Fruit fly (Drosophila melanogaster) whole organism, embryonic: ENCODE data around the gene inaE.

Source experiments
- Atf-2 ChIP-seq: fragments of 200-800 bp; sonication (Bioruptor generic); optimal IDR thresholded peaks from 2 replicates; lab custom pipeline; 2016; ENCODE audit warnings: missing biosample characterization, missing genetic modification characterization
- Atf6 ChIP-seq: fragments of 200-800 bp; sonication (Bioruptor generic); IDR thresholded peaks from 2 replicates; pipeline ENCODE4 v1.3.6; 2022; ENCODE audit warnings: missing biosample characterization, missing genetic modification characterization
- Blimp-1 ChIP-seq: fragments of 200-800 bp; sonication (Bioruptor generic); optimal IDR thresholded peaks from 3 replicates; lab custom pipeline; 2018; ENCODE audit warnings: missing biosample characterization, missing genetic modification characterization, mild to moderate bottlenecking, moderate library complexity, missing genetic modification reagents
- CG10209 ChIP-seq: fragments of 200-800 bp; sonication (Bioruptor generic); optimal IDR thresholded peaks from 3 replicates; lab custom pipeline; 2017; ENCODE audit warnings: missing biosample characterization, mild to moderate bottlenecking, missing genetic modification characterization, missing genetic modification reagents
- CG10431 ChIP-seq: fragments of 200-800 bp; sonication (Bioruptor generic); optimal IDR thresholded peaks from 3 replicates; lab custom pipeline; 2018; ENCODE audit warnings: missing biosample characterization, mild to moderate bottlenecking, missing genetic modification characterization
- CG10565 ChIP-seq: fragments of 200-800 bp; sonication (Bioruptor generic); optimal IDR thresholded peaks from 3 replicates; lab custom pipeline; 2016; ENCODE audit warnings: missing biosample characterization, mild to moderate bottlenecking, missing genetic modification characterization
- CG11398 ChIP-seq: fragments of 200-800 bp; sonication (Bioruptor generic); optimal IDR thresholded peaks from 2 replicates; lab custom pipeline; 2016; ENCODE audit warnings: missing biosample characterization, missing genetic modification characterization
- CG11560 ChIP-seq: fragments of 200-800 bp; sonication (Bioruptor generic); IDR thresholded peaks from 3 replicates; pipeline ENCODE4 v1.3.6; 2022; ENCODE audit warnings: missing biosample characterization, missing genetic modification characterization
- CG12391 ChIP-seq: fragments of 200-800 bp; sonication (Bioruptor generic); optimal IDR thresholded peaks from 3 replicates; lab custom pipeline; 2018; ENCODE audit warnings: missing biosample characterization, mild to moderate bottlenecking, missing genetic modification characterization, moderate library complexity
- CG12769 ChIP-seq: fragments of 200-800 bp; sonication (Bioruptor generic); optimal IDR thresholded peaks from 2 replicates; lab custom pipeline; 2019; ENCODE audit warnings: missing biosample characterization, mild to moderate bottlenecking, missing genetic modification characterization, moderate library complexity
- CG13296 ChIP-seq: fragments of 200-800 bp; sonication (Bioruptor generic); optimal IDR thresholded peaks from 3 replicates; lab custom pipeline; 2018; ENCODE audit warnings: missing biosample characterization, mild to moderate bottlenecking, missing genetic modification characterization
- CG15269 ChIP-seq: fragments of 200-800 bp; sonication (Bioruptor generic); optimal IDR thresholded peaks from 2 replicates; lab custom pipeline; 2018; ENCODE audit warnings: missing biosample characterization, mild to moderate bottlenecking, missing genetic modification characterization, moderate library complexity
- CG17361 ChIP-seq: fragments of 200-800 bp; sonication (Bioruptor generic); IDR thresholded peaks from 3 replicates; pipeline ENCODE4 v1.3.6; 2022; ENCODE audit warnings: missing biosample characterization, missing genetic modification characterization
- CG17568 ChIP-seq: fragments of 200-800 bp; sonication (Bioruptor generic); optimal IDR thresholded peaks from 2 replicates; lab custom pipeline; 2018; ENCODE audit warnings: missing biosample characterization, mild to moderate bottlenecking, missing genetic modification characterization, moderate library complexity
- CG18764 ChIP-seq: fragments of 200-800 bp; sonication (Bioruptor generic); optimal IDR thresholded peaks from 3 replicates; lab custom pipeline; 2016; ENCODE audit warnings: missing biosample characterization, missing genetic modification characterization
- CG2116 ChIP-seq: fragments of 200-800 bp; sonication (Bioruptor generic); optimal IDR thresholded peaks from 3 replicates; lab custom pipeline; 2018; ENCODE audit warnings: missing biosample characterization, mild to moderate bottlenecking, missing genetic modification characterization
- CG2712 ChIP-seq: fragments of 200-800 bp; optimal IDR thresholded peaks from 3 replicates; lab custom pipeline; 2019; ENCODE audit warnings: missing biosample characterization, mild to moderate bottlenecking, missing genetic modification characterization, moderate library complexity
- CG31441 ChIP-seq: fragments of 200-800 bp; sonication (Bioruptor generic); IDR thresholded peaks from 2 replicates; pipeline ENCODE4 v1.3.6; 2022; ENCODE audit warnings: missing biosample characterization, missing genetic modification characterization
- CG3281 ChIP-seq: fragments of 200-800 bp; sonication (Bioruptor generic); optimal IDR thresholded peaks from 3 replicates; lab custom pipeline; 2017; ENCODE audit warnings: missing biosample characterization, mild to moderate bottlenecking, missing genetic modification characterization
- CG33557 ChIP-seq: fragments of 200-800 bp; sonication (Bioruptor generic); optimal IDR thresholded peaks from 2 replicates; lab custom pipeline; 2019; ENCODE audit warnings: missing biosample characterization, mild to moderate bottlenecking, missing genetic modification characterization, moderate library complexity
- CG4404 ChIP-seq: fragments of 200-800 bp; sonication (Bioruptor generic); IDR thresholded peaks from 2 replicates; pipeline ENCODE4 v1.3.6; 2022; ENCODE audit warnings: missing biosample characterization, missing genetic modification characterization
- CG4424 ChIP-seq: fragments of 200-800 bp; sonication (Bioruptor generic); optimal IDR thresholded peaks from 3 replicates; lab custom pipeline; 2016; ENCODE audit warnings: missing biosample characterization, missing genetic modification characterization
- CG5245 ChIP-seq: fragments of 200-800 bp; sonication (Bioruptor generic); optimal IDR thresholded peaks from 3 replicates; lab custom pipeline; 2016; ENCODE audit warnings: missing biosample characterization, missing genetic modification characterization
- CG7928 ChIP-seq: fragments of 200-800 bp; sonication (Bioruptor generic); optimal IDR thresholded peaks from 2 replicates; lab custom pipeline; 2017; ENCODE audit warnings: missing biosample characterization, mild to moderate bottlenecking, missing genetic modification characterization
- CG8944 ChIP-seq: fragments of 200-800 bp; sonication (Bioruptor generic); optimal IDR thresholded peaks from 3 replicates; lab custom pipeline; 2016; ENCODE audit warnings: missing biosample characterization, missing genetic modification characterization
- D19A ChIP-seq: fragments of 200-800 bp; optimal IDR thresholded peaks from 3 replicates; lab custom pipeline; 2019; ENCODE audit warnings: missing biosample characterization, mild to moderate bottlenecking, missing genetic modification characterization, moderate library complexity
- MESR4 ChIP-seq: fragments of 200-800 bp; sonication (Bioruptor generic); optimal IDR thresholded peaks from 2 replicates; lab custom pipeline; 2018; ENCODE audit warnings: missing biosample characterization, mild to moderate bottlenecking, missing genetic modification characterization, moderate library complexity
- Max ChIP-seq: fragments of 200-800 bp; sonication (Bioruptor generic); optimal IDR thresholded peaks from 2 replicates; lab custom pipeline; 2016; ENCODE audit warnings: missing biosample characterization, mild to moderate bottlenecking, missing genetic modification characterization
- Med ChIP-seq: fragments of 200-800 bp; sonication (Bioruptor generic); peaks from one replicate; lab custom pipeline; 2016; ENCODE audit warnings: missing biosample characterization, missing genetic modification characterization, mild to moderate bottlenecking, inconsistent platforms, moderate library complexity
- Oaz ChIP-seq: fragments of 200-800 bp; sonication (Bioruptor generic); IDR thresholded peaks from 2 replicates; pipeline ENCODE4 v1.3.6; 2022; ENCODE audit warnings: missing biosample characterization, missing genetic modification characterization
- Xrp1 ChIP-seq: fragments of 200-800 bp; sonication (Bioruptor generic); IDR thresholded peaks from 2 replicates; pipeline ENCODE4 v1.3.6; 2022; ENCODE audit warnings: missing biosample characterization, missing genetic modification characterization
- al ChIP-seq: fragments of 200-800 bp; sonication (Bioruptor generic); IDR thresholded peaks from 2 replicates; pipeline ENCODE4 v1.3.6; 2022; ENCODE audit warnings: missing biosample characterization, missing genetic modification characterization
- amos ChIP-seq: fragments of 200-800 bp; sonication (Bioruptor generic); IDR thresholded peaks from 2 replicates; pipeline ENCODE4 v1.3.6; 2022; ENCODE audit warnings: missing biosample characterization, missing genetic modification characterization; ENCODE audit not compliant: partially characterized antibody
- ap ChIP-seq: fragments of 200-800 bp; sonication (Bioruptor generic); IDR thresholded peaks from 2 replicates; pipeline ENCODE4 v1.3.6; 2022; ENCODE audit warnings: missing biosample characterization, missing genetic modification characterization
- caup ChIP-seq: fragments of 200-800 bp; sonication (Bioruptor generic); optimal IDR thresholded peaks from 3 replicates; lab custom pipeline; 2017; ENCODE audit warnings: missing biosample characterization, mild to moderate bottlenecking, missing genetic modification characterization, moderate library complexity; ENCODE audit not compliant: severe bottlenecking
- chn ChIP-seq: fragments of 200-800 bp; sonication (Bioruptor generic); optimal IDR thresholded peaks from 2 replicates; lab custom pipeline; 2016; ENCODE audit warnings: missing biosample characterization, missing genetic modification characterization
- crc ChIP-seq: fragments of 200-800 bp; sonication (Bioruptor generic); optimal IDR thresholded peaks from 2 replicates; lab custom pipeline; 2016; ENCODE audit warnings: missing biosample characterization, missing genetic modification characterization
- fd102C ChIP-seq: fragments of 200-800 bp; sonication (Bioruptor generic); optimal IDR thresholded peaks from 2 replicates; lab custom pipeline; 2018; ENCODE audit warnings: missing biosample characterization, mild to moderate bottlenecking, missing genetic modification characterization, moderate library complexity
- gfzf ChIP-seq: fragments of 200-800 bp; sonication (Bioruptor generic); optimal IDR thresholded peaks from 2 replicates; lab custom pipeline; 2016; ENCODE audit warnings: missing biosample characterization, mild to moderate bottlenecking, missing genetic modification characterization, moderate library complexity
- grau ChIP-seq: fragments of 200-800 bp; optimal IDR thresholded peaks from 3 replicates; lab custom pipeline; 2019; ENCODE audit warnings: missing biosample characterization, mild to moderate bottlenecking, missing genetic modification characterization, moderate library complexity
- gro ChIP-seq: fragments of 200-800 bp; sonication (Bioruptor generic); optimal IDR thresholded peaks from 2 replicates; lab custom pipeline; 2016; ENCODE audit warnings: missing biosample characterization, missing genetic modification characterization
- ind ChIP-seq: fragments of 200-800 bp; sonication (Bioruptor generic); optimal IDR thresholded peaks from 3 replicates; lab custom pipeline; 2016; ENCODE audit warnings: missing biosample characterization, missing genetic modification characterization
- ken ChIP-seq: fragments of 200-800 bp; sonication (Bioruptor generic); IDR thresholded peaks from 3 replicates; pipeline ENCODE4 v1.3.6; 2022; ENCODE audit warnings: missing biosample characterization, missing genetic modification characterization
- odd ChIP-seq: fragments of 200-800 bp; sonication (Bioruptor generic); optimal IDR thresholded peaks from 2 replicates; lab custom pipeline; 2017; ENCODE audit warnings: missing biosample characterization, mild to moderate bottlenecking, missing genetic modification characterization
- pan ChIP-seq, 4 experiments: fragments of >200 bp in 3 of 4; fragments of 200-800 bp in 1 of 4; sonication (Bioruptor generic) in 1 of 4; optimal IDR thresholded peaks in 3 of 4; IDR thresholded peaks in 1 of 4; 2 replicates each; pipeline versions ENCODE4 v1.3.6 to Lab custom; 2017 to 2022; ENCODE audit warnings: missing biosample characterization in 2 of 4, missing genetic modification characterization in 2 of 4, mixed read lengths in 1 of 4
- psq ChIP-seq: fragments of 200-800 bp; sonication (Bioruptor generic); optimal IDR thresholded peaks from 2 replicates; lab custom pipeline; 2017; ENCODE audit warnings: missing biosample characterization, missing genetic modification characterization
- sens-2 ChIP-seq: fragments of 200-800 bp; sonication (Bioruptor generic); IDR thresholded peaks from 2 replicates; pipeline ENCODE4 v1.3.6; 2022; ENCODE audit warnings: missing biosample characterization, missing genetic modification characterization
- sug ChIP-seq: fragments of 200-800 bp; optimal IDR thresholded peaks from 2 replicates; lab custom pipeline; 2019; ENCODE audit warnings: missing biosample characterization, mild to moderate bottlenecking, missing genetic modification characterization, moderate library complexity
- wdn ChIP-seq: fragments of 200-800 bp; sonication (Bioruptor generic); IDR thresholded peaks from 2 replicates; pipeline ENCODE4 v1.3.6; 2022; ENCODE audit warnings: missing biosample characterization, missing genetic modification characterization
- zfh1 ChIP-seq: fragments of 200-800 bp; sonication (Bioruptor generic); IDR thresholded peaks from 3 replicates; pipeline ENCODE4 v1.3.6; 2022; ENCODE audit warnings: missing biosample characterization, missing genetic modification characterization

The inaE gene

DNA sequence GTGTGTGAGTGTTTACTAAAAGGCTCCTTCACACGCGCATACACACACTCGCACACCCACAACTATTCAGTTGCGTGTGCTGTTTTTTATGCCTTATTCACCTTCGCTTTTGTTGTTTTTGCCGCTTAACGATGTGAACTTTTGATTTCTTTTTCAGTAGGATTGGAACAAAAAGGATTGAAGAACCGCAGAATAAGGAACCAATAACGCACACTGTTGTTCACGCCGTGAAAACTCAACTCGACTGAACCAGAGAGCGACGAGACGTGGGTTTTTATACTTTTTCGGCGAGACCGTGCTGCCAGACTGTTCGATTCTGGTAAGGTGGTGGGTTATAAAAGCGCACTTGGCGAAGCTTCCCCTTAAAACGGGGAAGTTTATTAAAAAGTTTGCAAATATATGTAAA, 28.4 kb upstream of the inaE start, which contains the start of gene Pdcd4 (continued):
- TF ChIP-seq ken (GFP tag; lab: Robert Waterston, UW), result peak; percentile 46; the same call in 1 of the 3 replicates
- TF ChIP-seq Xrp1 (GFP tag; lab: Robert Waterston, UW), result 0 out of 2 replicates have a peak, but pooled peaks have one; percentile 26
- peak; percentile 23 for TF ChIP-seq CG15269 (tag; lab: Kevin White, UChicago)
- TF ChIP-seq Atf-2 (GFP tag; lab: Kevin White, UChicago), result no peak
- peak; percentile 2 for TF ChIP-seq gro (GFP tag; lab: Kevin White, UChicago)
- TF ChIP-seq CG4424 (GFP tag; lab: Kevin White, UChicago), result no peak
- TF ChIP-seq Blimp-1 (GFP tag; lab: Kevin White, UChicago), result peak; percentile 43
- no peak for TF ChIP-seq CG10565 (GFP tag; lab: Kevin White, UChicago)
- peak; percentile 39 for TF ChIP-seq CG2712 (tag; lab: Kevin White, UChicago)
- TF ChIP-seq fd102C (GFP tag; lab: Kevin White, UChicago), result no peak
- TF ChIP-seq CG3281, result no peak
- no peak for TF ChIP-seq CG8944
- TF ChIP-seq Atf6 (GFP tag; lab: Robert Waterston, UW), result no peak
- TF ChIP-seq CG17361 (GFP tag; lab: Robert Waterston, UW), result peak; percentile 12; the same call in 1 of the 3 replicates
- peak; percentile 25 for TF ChIP-seq sug
- no peak for TF ChIP-seq odd
- no peak for TF ChIP-seq CG11560 (tag; lab: Robert Waterston, UW)
- TF ChIP-seq Med (GFP tag; lab: Kevin White, UChicago), result peak; percentile 86
- no peak for TF ChIP-seq CG31441 (GFP tag; lab: Robert Waterston, UW)
- no peak for TF ChIP-seq al (GFP tag; lab: Robert Waterston, UW)
- TF ChIP-seq CG13296, result peak; percentile 23
- TF ChIP-seq CG17568 (GFP tag; lab: Kevin White, UChicago), result peak; percentile 8
- no peak for TF ChIP-seq ap (GFP tag; lab: Robert Waterston, UW)
- peak; percentile 6 for TF ChIP-seq CG12391
- TF ChIP-seq caup (GFP tag; lab: Kevin White, UChicago), result peak; percentile 57
- no peak for TF ChIP-seq CG4404
- no peak for TF ChIP-seq psq (GFP tag; lab: Kevin White, UChicago)
- TF ChIP-seq amos, result no peak; the same call in 1 of the 2 replicates
- no peak for TF ChIP-seq pan (optimal IDR thresholded peaks at IDR 0.05; lab: Kevin White, UChicago)
- no peak for TF ChIP-seq pan (GFP tag; optimal IDR thresholded peaks at IDR 0.05 in 1 of 2, IDR thresholded peaks at IDR 0.05 in 1 of 2)
- TF ChIP-seq wdn (GFP tag; lab: Robert Waterston, UW), result no peak
- TF ChIP-seq D19A (tag; lab: Kevin White, UChicago), result peak; percentile 28
- peak; percentile 11 for TF ChIP-seq CG10209 (GFP tag; lab: Kevin White, UChicago)
- no peak for TF ChIP-seq CG10431 (GFP tag; lab: Kevin White, UChicago)
- peak; percentile 44 for TF ChIP-seq CG12769 (tag; lab: Kevin White, UChicago)
- no peak for TF ChIP-seq ind (GFP tag; lab: Kevin White, UChicago)
- TF ChIP-seq gfzf, result peak; percentile 37
- peak; percentile 3 for TF ChIP-seq CG11398 (GFP tag; lab: Kevin White, UChicago)
- no peak for TF ChIP-seq CG18764
- peak; percentile 36 for TF ChIP-seq CG2116 (GFP tag; lab: Kevin White, UChicago)
- TF ChIP-seq Max (GFP tag; lab: Kevin White, UChicago), result no peak
- no peak for TF ChIP-seq sens-2 (GFP tag; lab: Robert Waterston, UW)
- no peak for TF ChIP-seq Oaz (GFP tag; lab: Robert Waterston, UW)
- TF ChIP-seq CG7928, result no peak
- no peak for TF ChIP-seq CG5245 (GFP tag; lab: Kevin White, UChicago)
- TF ChIP-seq MESR4 (GFP tag; lab: Kevin White, UChicago), result peak; percentile 12
- peak; percentile 14 for TF ChIP-seq crc (GFP tag; lab: Kevin White, UChicago)
- no peak for TF ChIP-seq CG33557
- TF ChIP-seq zfh1 (GFP tag; lab: Robert Waterston, UW), result peak; percentile 40; the same call in 1 of the 3 replicates
- TF ChIP-seq chn (GFP tag; lab: Kevin White, UChicago), result peak; percentile 20
- TF ChIP-seq grau (tag; lab: Kevin White, UChicago), result peak; percentile 10
